Worm (Caenorhabditis elegans): Measurements from ENCODE around the gene sri-21.

- TF ChIP-seq dao-5 (tag; optimal IDR thresholded peaks at IDR 0.05) (no peak), him-1 (tag; optimal IDR thresholded peaks at IDR 0.05) (no peak)
These were observed 47.6 kb upstream of the sri-21 start, which contains the start of the genes C07G3.8 and C07G3.10 for ce11 chrV:3502038-3502437.
